Worm (Caenorhabditis elegans) whole organism, mixed stage, embryonic: ENCODE results near the gene alh-6.

Experiments used
- M03D4.4 ChIP-seq: sonication (generic microtip); optimal IDR thresholded peaks from 2 replicates; lab custom pipeline; 2017; ENCODE audit warnings: mild to moderate bottlenecking, missing genetic modification characterization, missing compliant biosample characterization
- bed-3 ChIP-seq: fragments of 200-800 bp; sonication (Bioruptor generic); optimal IDR thresholded peaks from 3 replicates; lab custom pipeline; 2018; ENCODE audit warnings: mild to moderate bottlenecking, missing genetic modification characterization, moderate library complexity, missing compliant biosample characterization
- blmp-1 ChIP-seq: fragments of 150-350 bp; optimal IDR thresholded peaks from 2 replicates; lab custom pipeline; 2014; ENCODE audit warnings: missing biosample characterization, missing genetic modification characterization
- ceh-39 ChIP-seq: fragments of 150-350 bp; optimal IDR thresholded peaks from 2 replicates; lab custom pipeline; 2014; ENCODE audit warnings: missing biosample characterization, missing genetic modification characterization
- ceh-43 ChIP-seq: fragments of 200-800 bp; sonication (Bioruptor generic); optimal IDR thresholded peaks from 2 replicates; lab custom pipeline; 2018; ENCODE audit warnings: mild to moderate bottlenecking, missing genetic modification characterization, moderate library complexity, missing compliant biosample characterization
- ceh-83 ChIP-seq: fragments of 200-800 bp; sonication (Bioruptor generic); optimal IDR thresholded peaks from 2 replicates; lab custom pipeline; 2018; ENCODE audit warnings: mild to moderate bottlenecking, missing genetic modification characterization, missing compliant biosample characterization
- ces-1 ChIP-seq: fragments of 150-350 bp; optimal IDR thresholded peaks from 2 replicates; lab custom pipeline; 2014; ENCODE audit warnings: missing biosample characterization, missing genetic modification reagents, missing genetic modification characterization
- cnd-1 ChIP-seq: fragments of 200-800 bp; sonication (Bioruptor generic); optimal IDR thresholded peaks from 2 replicates; lab custom pipeline; 2018; ENCODE audit warnings: mild to moderate bottlenecking, missing genetic modification characterization, missing compliant biosample characterization
- drap-1 ChIP-seq: fragments of 200-800 bp; sonication (Bioruptor generic); optimal IDR thresholded peaks from 3 replicates; lab custom pipeline; 2018; ENCODE audit warnings: mild to moderate bottlenecking, missing genetic modification characterization, missing compliant biosample characterization
- elt-1 ChIP-seq: sonication (generic microtip); optimal IDR thresholded peaks from 2 replicates; lab custom pipeline; 2017; ENCODE audit warnings: missing genetic modification characterization, mild to moderate bottlenecking, missing compliant biosample characterization, antibody characterized with exemption, moderate library complexity, borderline replicate concordance; ENCODE audit not compliant: insufficient read depth
- elt-3 ChIP-seq: fragments of 150-350 bp; optimal IDR thresholded peaks from 2 replicates; lab custom pipeline; 2014; ENCODE audit warnings: missing biosample characterization, missing genetic modification characterization
- flh-1 ChIP-seq: fragments of 200-800 bp; sonication (Bioruptor generic); optimal IDR thresholded peaks from 2 replicates; lab custom pipeline; 2018; ENCODE audit warnings: mild to moderate bottlenecking, missing genetic modification characterization, moderate library complexity, missing compliant biosample characterization
- ham-2 ChIP-seq: fragments of 200-800 bp; sonication (Bioruptor generic); optimal IDR thresholded peaks from 2 replicates; lab custom pipeline; 2018; ENCODE audit warnings: mild to moderate bottlenecking, missing genetic modification characterization, missing compliant biosample characterization
- lin-13 ChIP-seq: fragments of 150-350 bp; optimal IDR thresholded peaks from 2 replicates; lab custom pipeline; 2014; ENCODE audit warnings: missing biosample characterization, missing genetic modification characterization
- lin-32 ChIP-seq: fragments of 200-800 bp; sonication (Bioruptor generic); optimal IDR thresholded peaks from 2 replicates; lab custom pipeline; 2018; ENCODE audit warnings: mild to moderate bottlenecking, missing genetic modification characterization, missing compliant biosample characterization
- lsy-2 ChIP-seq: fragments of 150-350 bp; optimal IDR thresholded peaks from 2 replicates; lab custom pipeline; 2014; ENCODE audit warnings: missing biosample characterization, missing genetic modification characterization
- mab-5 ChIP-seq: fragments of 150-350 bp; optimal IDR thresholded peaks from 2 replicates; lab custom pipeline; 2014; ENCODE audit warnings: missing biosample characterization, missing genetic modification characterization
- mep-1 ChIP-seq: fragments of 150-350 bp; optimal IDR thresholded peaks from 2 replicates; lab custom pipeline; 2017; ENCODE audit warnings: missing biosample characterization, missing genetic modification reagents, missing genetic modification characterization, inconsistent platforms
- mls-2 ChIP-seq: sonication (generic microtip); optimal IDR thresholded peaks from 2 replicates; lab custom pipeline; 2016; ENCODE audit warnings: mild to moderate bottlenecking, missing genetic modification characterization, moderate library complexity, missing compliant biosample characterization
- nhr-12 ChIP-seq: fragments of 150-350 bp; optimal IDR thresholded peaks from 2 replicates; lab custom pipeline; 2014; ENCODE audit warnings: missing biosample characterization, missing genetic modification characterization
- nhr-2 ChIP-seq: fragments of 150-350 bp; optimal IDR thresholded peaks from 2 replicates; lab custom pipeline; 2014; ENCODE audit warnings: missing biosample characterization, missing genetic modification characterization
- nhr-237 ChIP-seq: fragments of 150-350 bp; optimal IDR thresholded peaks from 2 replicates; lab custom pipeline; 2014; ENCODE audit warnings: missing biosample characterization, missing genetic modification characterization
- nhr-28 ChIP-seq: fragments of 150-350 bp; optimal IDR thresholded peaks from 2 replicates; lab custom pipeline; 2014; ENCODE audit warnings: missing biosample characterization, missing genetic modification characterization
- nhr-76 ChIP-seq: sonication (generic microtip); optimal IDR thresholded peaks from 2 replicates; lab custom pipeline; 2017; ENCODE audit warnings: missing biosample characterization, missing genetic modification characterization
- pha-4 ChIP-seq: fragments of 150-350 bp; optimal IDR thresholded peaks from 2 replicates; lab custom pipeline; 2018; ENCODE audit warnings: missing biosample characterization, missing genetic modification reagents, missing genetic modification characterization
- sem-2 ChIP-seq: fragments of 200-800 bp; sonication (Bioruptor generic); optimal IDR thresholded peaks from 2 replicates; lab custom pipeline; 2018; ENCODE audit warnings: mild to moderate bottlenecking, missing genetic modification characterization, missing compliant biosample characterization
- sptf-1 ChIP-seq: sonication (generic microtip); optimal IDR thresholded peaks from 2 replicates; lab custom pipeline; 2017; ENCODE audit warnings: mild to moderate bottlenecking, missing genetic modification characterization, moderate library complexity, missing compliant biosample characterization
- unc-120 ChIP-seq: sonication (generic microtip); optimal IDR thresholded peaks from 2 replicates; lab custom pipeline; 2017; ENCODE audit warnings: missing genetic modification characterization, missing compliant biosample characterization; ENCODE audit not compliant: poor library complexity, severe bottlenecking
- unc-39 ChIP-seq: fragments of 150-350 bp; optimal IDR thresholded peaks from 2 replicates; lab custom pipeline; 2014; ENCODE audit warnings: missing biosample characterization, missing genetic modification characterization
- unc-62 ChIP-seq: fragments of 150-350 bp; optimal IDR thresholded peaks from 2 replicates; lab custom pipeline; 2014; ENCODE audit warnings: missing biosample characterization, missing genetic modification reagents, missing genetic modification characterization
- zip-8 ChIP-seq: fragments of 150-350 bp; optimal IDR thresholded peaks from 2 replicates; lab custom pipeline; 2014; ENCODE audit warnings: missing biosample characterization, missing genetic modification characterization
- ztf-11 ChIP-seq: fragments of 150-350 bp; optimal IDR thresholded peaks from 2 replicates; lab custom pipeline; 2014; ENCODE audit warnings: missing biosample characterization, missing genetic modification characterization

alh-6 gene

ce11 chrII:1306550-1306949 is 3.4 kb downstream of the alh-6 start:
- TF ChIP-seq mls-2 (tag; lab: Kevin White, UChicago): no peak
- no peak for TF ChIP-seq ceh-39 (tag; lab: Kevin White, UChicago)
- no peak for TF ChIP-seq pha-4
- TF ChIP-seq sem-2 (GFP tag; lab: Kevin White, UChicago): no peak
- no peak for TF ChIP-seq elt-3
- TF ChIP-seq nhr-2 (tag; lab: Kevin White, UChicago): no peak
- TF ChIP-seq lsy-2 (tag; lab: Kevin White, UChicago): no peak
- no peak for TF ChIP-seq bed-3 (GFP tag; lab: Kevin White, UChicago)
- TF ChIP-seq sptf-1 (tag; lab: Kevin White, UChicago): no peak
- TF ChIP-seq ces-1 (GFP tag; lab: Kevin White, UChicago): no peak
- TF ChIP-seq lin-32 (GFP tag; lab: Kevin White, UChicago): no peak
- no peak for TF ChIP-seq cnd-1 (tag; lab: Kevin White, UChicago)
- no peak for TF ChIP-seq M03D4.4 (tag; lab: Kevin White, UChicago)
- TF ChIP-seq ztf-11 (tag; lab: Kevin White, UChicago): no peak
- no peak for TF ChIP-seq nhr-76
- no peak for TF ChIP-seq blmp-1 (tag; lab: Kevin White, UChicago)

- TF ChIP-seq ceh-83 (GFP tag; lab: Kevin White, UChicago): no peak
- TF ChIP-seq M03D4.4 (tag; lab: Kevin White, UChicago): no peak
- TF ChIP-seq ztf-11 (tag; lab: Kevin White, UChicago): no peak
- TF ChIP-seq mep-1 (tag; lab: Kevin White, UChicago): no peak
- TF ChIP-seq nhr-28 (tag; lab: Kevin White, UChicago): no peak
- TF ChIP-seq bed-3 (GFP tag; lab: Kevin White, UChicago): no peak
- TF ChIP-seq nhr-76: no peak
- no peak for TF ChIP-seq sem-2 (GFP tag; lab: Kevin White, UChicago)
- TF ChIP-seq drap-1 (GFP tag; lab: Kevin White, UChicago): no peak
- TF ChIP-seq unc-120 (tag; lab: Kevin White, UChicago): no peak
- no peak for TF ChIP-seq sptf-1 (tag; lab: Kevin White, UChicago)
- TF ChIP-seq elt-3: no peak
- no peak for TF ChIP-seq unc-39 (tag; lab: Kevin White, UChicago)
- TF ChIP-seq zip-8 (tag; lab: Kevin White, UChicago): no peak
- TF ChIP-seq mls-2 (tag; lab: Kevin White, UChicago): no peak
- no peak for TF ChIP-seq nhr-12
- no peak for TF ChIP-seq blmp-1 (tag; lab: Kevin White, UChicago)
- no peak for TF ChIP-seq lin-13 (tag; lab: Kevin White, UChicago)
- TF ChIP-seq ces-1 (GFP tag; lab: Kevin White, UChicago): no peak
- TF ChIP-seq ceh-43 (GFP tag; lab: Kevin White, UChicago): no peak
These were observed 3.9 kb downstream of the alh-6 start, which contains the start of gene emc-2 for ce11 chrII:1306036-1306435. Gene emc-2, minus strand, starts transcription at chrII:1306136.

ce11 chrII:1301554-1301953 is 8.4 kb downstream of the alh-6 start, which contains the start of gene glb-31:
Gene glb-31, minus strand, starts transcription at chrII:1301654.
- TF ChIP-seq lin-32 (GFP tag; lab: Kevin White, UChicago) (no peak), nhr-76 (no peak), lin-13 (tag; lab: Kevin White, UChicago) (no peak), ztf-11 (tag; lab: Kevin White, UChicago) (no peak), ceh-39 (tag; lab: Kevin White, UChicago) (no peak), flh-1 (GFP tag; lab: Kevin White, UChicago) (no peak), mls-2 (tag; lab: Kevin White, UChicago) (no peak), ceh-83 (GFP tag; lab: Kevin White, UChicago) (no peak), unc-62 (no peak), unc-39 (tag; lab: Kevin White, UChicago) (no peak), zip-8 (tag; lab: Kevin White, UChicago) (no peak), mab-5 (tag; lab: Kevin White, UChicago) (no peak)
- TF ChIP-seq, all 35 proteins: peak for 0

ce11 chrII:1298169-1298568 is 11.8 kb downstream of the alh-6 start, which contains the start of gene Y57G7A.1:
Gene Y57G7A.1, plus strand, starts transcription at chrII:1298469.
- TF ChIP-seq zip-8 (tag; lab: Kevin White, UChicago) (no peak), ceh-39 (tag; lab: Kevin White, UChicago) (no peak), lin-32 (GFP tag; lab: Kevin White, UChicago) (no peak)

- TF ChIP-seq mep-1 (tag; lab: Kevin White, UChicago) (no peak), mab-5 (tag; lab: Kevin White, UChicago) (no peak), unc-62 (no peak), nhr-28 (tag; lab: Kevin White, UChicago) (no peak), elt-1 (tag; lab: Kevin White, UChicago) (no peak), ceh-83 (GFP tag; lab: Kevin White, UChicago) (no peak), blmp-1 (tag; lab: Kevin White, UChicago) (no peak), ham-2 (no peak), bed-3 (GFP tag; lab: Kevin White, UChicago) (no peak), nhr-12 (no peak), M03D4.4 (tag; lab: Kevin White, UChicago) (no peak), lin-13 (tag; lab: Kevin White, UChicago) (no peak), nhr-237 (tag; lab: Kevin White, UChicago) (no peak), flh-1 (GFP tag; lab: Kevin White, UChicago) (no peak), zip-8 (tag; lab: Kevin White, UChicago) (no peak)
These were observed 12.2 kb downstream of the alh-6 start for ce11 chrII:1297697-1298093.
